Worm (Caenorhabditis elegans) whole organism, L4/young adult: Measurements from ENCODE around the gene nhr-192.

ENCODE experiments used
- W03F9.2 ChIP-seq: fragments of 150-350 bp; optimal IDR thresholded peaks from 2 replicates; lab custom pipeline; 2014; ENCODE audit warnings: missing biosample characterization, missing genetic modification characterization
- dao-5 ChIP-seq: sonication (generic microtip); optimal IDR thresholded peaks from 2 replicates; lab custom pipeline; 2016; ENCODE audit warnings: missing genotype, missing genetic modification characterization, moderate library complexity, missing compliant biosample characterization
- him-1 ChIP-seq: sonication (generic microtip); optimal IDR thresholded peaks from 2 replicates; lab custom pipeline; 2016; ENCODE audit warnings: missing genotype, missing genetic modification reagents, missing genetic modification characterization, missing compliant biosample characterization

- TF ChIP-seq him-1 (no peak), dao-5 (tag; lab: Kevin White, UChicago) (no peak), W03F9.2 (no peak)
These were observed 41.7 kb upstream of the nhr-192 start, which contains the start of gene C08B6.3 for ce11 chrV:10112187-10112586.
